Fruit fly (Drosophila melanogaster) whole organism, adult: ENCODE results near the gene CG15025.

Source experiments
- CG11617 ChIP-seq: fragments of 200-800 bp; sonication (Bioruptor generic); optimal IDR thresholded peaks from 2 replicates; lab custom pipeline; 2017; ENCODE audit warnings: mild to moderate bottlenecking, missing biosample characterization, missing genetic modification reagents, missing genetic modification characterization
- toe ChIP-seq: fragments of 200-800 bp; sonication (Bioruptor generic); optimal IDR thresholded peaks from 2 replicates; lab custom pipeline; 2016; ENCODE audit warnings: missing biosample characterization, missing genetic modification characterization

DNA sequence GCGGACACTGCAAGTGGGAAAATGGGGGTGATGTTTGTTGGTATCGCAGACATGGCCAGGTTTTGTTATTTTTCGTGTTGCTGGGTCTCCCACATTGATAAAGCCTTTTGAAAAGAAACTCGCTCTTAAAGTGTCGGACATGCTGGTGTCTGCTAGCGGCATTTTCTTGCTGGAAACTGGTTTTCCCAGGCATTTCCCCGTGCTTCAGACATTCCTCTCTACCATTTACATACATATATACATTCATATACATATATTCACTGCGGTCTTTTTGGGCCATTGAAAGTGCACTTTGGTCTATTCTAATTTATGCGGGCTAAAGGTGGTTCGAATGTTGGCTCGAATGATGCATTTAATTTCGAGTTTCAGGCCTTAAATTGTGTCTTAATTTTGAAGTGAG, 20.3 kb downstream of the CG15025 start:
- TF ChIP-seq CG11617 (GFP tag; lab: Kevin White, UChicago) (no peak), toe (no peak)
